Worm (Caenorhabditis elegans) whole organism, early embryonic: ENCODE results near the gene sahd-1.

Experiments used
- B0310.2 ChIP-seq: sonication (generic microtip); optimal IDR thresholded peaks from 2 replicates; lab custom pipeline; 2016; ENCODE audit warnings: mild to moderate bottlenecking, missing genetic modification characterization, missing compliant biosample characterization
- F13C5.2 ChIP-seq: sonication (generic microtip); optimal IDR thresholded peaks from 2 replicates; lab custom pipeline; 2017; ENCODE audit warnings: mild to moderate bottlenecking, missing genetic modification characterization, inconsistent platforms, missing compliant biosample characterization
- aly-1 ChIP-seq: sonication (generic microtip); optimal IDR thresholded peaks from 2 replicates; lab custom pipeline; 2016; ENCODE audit warnings: missing genetic modification characterization, missing compliant biosample characterization
- ama-1 ChIP-seq: fragments of 150-350 bp; optimal IDR thresholded peaks from 2 replicates; lab custom pipeline; 2014
- ceh-13 ChIP-seq: fragments of 200-800 bp; sonication (Bioruptor generic); optimal IDR thresholded peaks from 2 replicates; lab custom pipeline; 2018; ENCODE audit warnings: mild to moderate bottlenecking, missing genetic modification characterization, missing compliant biosample characterization
- ceh-36 ChIP-seq: sonication (generic microtip); optimal IDR thresholded peaks from 2 replicates; lab custom pipeline; 2016; ENCODE audit warnings: missing genetic modification characterization, inconsistent platforms, missing compliant biosample characterization
- ets-7 ChIP-seq: sonication (generic microtip); optimal IDR thresholded peaks from 2 replicates; lab custom pipeline; 2016; ENCODE audit warnings: missing genotype, missing genetic modification characterization, missing compliant biosample characterization
- flt-1 ChIP-seq: fragments of 200-800 bp; sonication (Bioruptor generic); IDR thresholded peaks from 2 replicates; pipeline ENCODE4 v1.3.6; 2022; ENCODE audit warnings: missing genetic modification characterization, missing compliant biosample characterization
- hmbx-1 ChIP-seq: sonication (generic microtip); optimal IDR thresholded peaks from 2 replicates; lab custom pipeline; 2016; ENCODE audit warnings: mild to moderate bottlenecking, missing genetic modification characterization, missing compliant biosample characterization
- hmg-4 ChIP-seq: fragments of 200-800 bp; sonication (Bioruptor generic); optimal IDR thresholded peaks from 2 replicates; lab custom pipeline; 2018; ENCODE audit warnings: mild to moderate bottlenecking, missing genetic modification characterization, missing compliant biosample characterization
- hnd-1 ChIP-seq: sonication (generic microtip); optimal IDR thresholded peaks from 2 replicates; lab custom pipeline; 2016; ENCODE audit warnings: missing genetic modification characterization, missing compliant biosample characterization
- pes-1 ChIP-seq: fragments of 200-800 bp; sonication (Bioruptor generic); IDR thresholded peaks from 2 replicates; pipeline ENCODE4 v1.3.6; 2022; ENCODE audit warnings: missing genetic modification reagents, missing genetic modification characterization, missing compliant biosample characterization
- scrt-1 ChIP-seq: fragments of 200-800 bp; sonication (Bioruptor generic); IDR thresholded peaks from 2 replicates; pipeline ENCODE4 v1.3.6; 2022; ENCODE audit warnings: missing genetic modification characterization, missing compliant biosample characterization
- sea-1 ChIP-seq: fragments of 200-800 bp; sonication (Bioruptor generic); conservative IDR thresholded peaks from 2 replicates; pipeline ENCODE4 v1.3.6; 2022; ENCODE audit warnings: missing genetic modification characterization, missing compliant biosample characterization
- tbx-11 ChIP-seq: fragments of 200-800 bp; sonication (Bioruptor generic); IDR thresholded peaks from 2 replicates; pipeline ENCODE4 v1.3.6; 2022; ENCODE audit warnings: missing genetic modification characterization, missing compliant biosample characterization
- tbx-37 ChIP-seq: fragments of 200-800 bp; sonication (Bioruptor generic); conservative IDR thresholded peaks from 2 replicates; pipeline ENCODE4 v1.3.6; 2022; ENCODE audit warnings: missing genetic modification reagents, missing genetic modification characterization, missing compliant biosample characterization
- tra-4 ChIP-seq: sonication (generic microtip); optimal IDR thresholded peaks from 2 replicates; lab custom pipeline; 2017; ENCODE audit warnings: missing genetic modification characterization, missing compliant biosample characterization

sahd-1 gene

ce11 chrII:5498156-5498739 is 16.5 kb downstream of the sahd-1 start, which contains the start of the genes suex-1 and F12A10.9:
TSS of gene suex-1 (minus strand) at chrII:5498256.
TSS of gene F12A10.9 (plus strand) at chrII:5498689.
- TF ChIP-seq scrt-1, result no peak
- no peak for TF ChIP-seq ceh-13 (GFP tag; lab: Kevin White, UChicago)
- TF ChIP-seq ceh-36 (tag; lab: Kevin White, UChicago), result no peak
- TF ChIP-seq hmbx-1, result no peak
- TF ChIP-seq hnd-1 (tag; lab: Kevin White, UChicago), result no peak
- TF ChIP-seq B0310.2 (tag; lab: Kevin White, UChicago), result no peak
- no peak for TF ChIP-seq flt-1 (GFP tag; lab: Robert Waterston, UW)
- no peak for TF ChIP-seq tra-4 (tag; lab: Kevin White, UChicago)
- TF ChIP-seq sea-1, result no peak
- no peak for TF ChIP-seq ama-1 (lab: Kevin White, UChicago)
- TF ChIP-seq hmg-4 (GFP tag; lab: Kevin White, UChicago), result no peak
- TF ChIP-seq tbx-11 (GFP tag; lab: Robert Waterston, UW), result no peak

- TF ChIP-seq tbx-11 (GFP tag; lab: Robert Waterston, UW) (no peak), flt-1 (GFP tag; lab: Robert Waterston, UW) (no peak), hmbx-1 (no peak), F13C5.2 (tag; lab: Kevin White, UChicago) (no peak), ceh-36 (tag; lab: Kevin White, UChicago) (no peak), aly-1 (tag; lab: Kevin White, UChicago) (no peak), hnd-1 (tag; lab: Kevin White, UChicago) (no peak), ama-1 (lab: Kevin White, UChicago) (no peak), sea-1 (no peak), scrt-1 (no peak), tra-4 (tag; lab: Kevin White, UChicago) (no peak), B0310.2 (tag; lab: Kevin White, UChicago) (no peak), ceh-13 (GFP tag; lab: Kevin White, UChicago) (no peak), tbx-37 (GFP tag; lab: Robert Waterston, UW) (no peak), hmg-4 (GFP tag; lab: Kevin White, UChicago) (no peak)
Measured at ce11 chrII:5497541-5497940, 17.2 kb downstream of the sahd-1 start.

DNA sequence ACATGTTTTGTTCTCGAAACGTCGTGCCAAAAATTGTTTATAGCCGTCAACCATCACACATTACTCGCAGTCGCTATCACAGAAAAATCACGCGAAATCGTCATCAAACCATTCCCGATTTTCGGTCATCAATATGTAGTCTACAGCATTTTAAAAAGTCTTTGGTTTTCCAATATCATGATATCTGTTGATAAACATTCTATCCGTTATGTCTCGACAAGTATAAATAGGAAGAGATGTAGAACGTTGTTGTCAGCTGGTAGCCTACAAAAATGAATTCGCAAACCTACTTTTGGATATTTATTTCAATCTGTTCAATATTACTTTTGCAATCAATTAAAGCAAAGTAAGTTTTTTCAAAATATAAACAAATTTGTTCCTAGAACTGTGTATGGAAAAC is 18.4 kb downstream of the sahd-1 start, which contains the start of gene F12A10.1:
F12A10.1 (plus strand) TSS at position 166 of the 400 bp plus-strand sequence.
- TF ChIP-seq flt-1 (GFP tag; lab: Robert Waterston, UW), result no peak
- TF ChIP-seq tbx-11 (GFP tag; lab: Robert Waterston, UW), result no peak
- no peak for TF ChIP-seq hmbx-1
- no peak for TF ChIP-seq hmg-4 (GFP tag; lab: Kevin White, UChicago)
- TF ChIP-seq ceh-13 (GFP tag; lab: Kevin White, UChicago), result no peak
- no peak for TF ChIP-seq ama-1 (lab: Kevin White, UChicago)

DNA sequence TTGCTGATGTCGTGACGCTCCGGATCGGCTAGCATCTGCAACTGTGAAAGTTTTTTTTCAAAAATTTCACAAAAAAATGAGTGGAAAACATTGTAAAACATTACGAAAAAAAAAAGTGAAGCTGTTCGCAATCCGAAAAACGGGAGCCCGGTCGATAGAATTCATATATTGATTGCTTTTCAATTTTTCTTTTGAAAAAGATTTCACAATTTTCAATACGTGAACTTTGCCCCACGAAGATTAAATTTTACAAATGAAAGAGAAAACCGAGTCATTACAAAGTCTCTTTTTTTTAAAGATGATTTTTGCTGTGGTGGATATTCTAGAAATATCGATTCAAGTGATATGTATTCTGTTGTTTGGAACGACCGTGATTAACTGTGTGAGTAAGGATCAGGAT is 20.3 kb downstream of the sahd-1 start, which contains the start of gene F12A10.6:
F12A10.6 (minus strand) TSS at position 101 of the 400 bp plus-strand sequence.
- TF ChIP-seq aly-1 (tag; lab: Kevin White, UChicago), result no peak
- TF ChIP-seq tbx-11 (GFP tag; lab: Robert Waterston, UW), result no peak
- no peak for TF ChIP-seq pes-1
- no peak for TF ChIP-seq ceh-13 (GFP tag; lab: Kevin White, UChicago)
- no peak for TF ChIP-seq scrt-1
- no peak for TF ChIP-seq tbx-37 (GFP tag; lab: Robert Waterston, UW)
- no peak for TF ChIP-seq F13C5.2 (tag; lab: Kevin White, UChicago)
- no peak for TF ChIP-seq hmbx-1
- TF ChIP-seq hmg-4 (GFP tag; lab: Kevin White, UChicago), result no peak
- TF ChIP-seq B0310.2 (tag; lab: Kevin White, UChicago), result no peak
- TF ChIP-seq sea-1, result no peak
- TF ChIP-seq hnd-1 (tag; lab: Kevin White, UChicago), result no peak
- TF ChIP-seq ceh-36 (tag; lab: Kevin White, UChicago), result no peak
- no peak for TF ChIP-seq flt-1 (GFP tag; lab: Robert Waterston, UW)
- no peak for TF ChIP-seq ama-1 (lab: Kevin White, UChicago)
- TF ChIP-seq ets-7 (tag; lab: Kevin White, UChicago), result no peak
- TF ChIP-seq tra-4 (tag; lab: Kevin White, UChicago), result no peak

DNA sequence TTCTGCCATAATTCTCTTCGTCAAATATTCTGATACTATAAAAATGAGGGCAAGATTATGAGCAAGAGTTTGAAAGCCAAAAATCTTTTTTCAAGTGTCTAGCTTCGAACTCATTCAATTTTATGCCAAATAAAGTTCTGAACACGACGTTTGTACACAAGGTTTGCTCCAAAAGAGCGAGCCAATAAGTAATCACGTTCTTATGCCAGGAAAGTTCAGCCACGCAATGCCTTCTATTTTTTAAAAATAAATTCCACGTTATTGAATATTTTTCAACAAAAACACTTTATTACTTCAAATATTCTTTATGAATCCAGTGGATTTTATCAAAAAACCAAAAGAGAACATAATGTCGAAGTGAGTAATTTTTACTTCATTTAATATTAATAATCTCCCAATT is 26.9 kb downstream of the sahd-1 start, which contains the start of gene nep-5:
nep-5 (plus strand) TSS at position 301 of the 400 bp plus-strand sequence.
- TF ChIP-seq ets-7 (tag; lab: Kevin White, UChicago), result no peak

DNA sequence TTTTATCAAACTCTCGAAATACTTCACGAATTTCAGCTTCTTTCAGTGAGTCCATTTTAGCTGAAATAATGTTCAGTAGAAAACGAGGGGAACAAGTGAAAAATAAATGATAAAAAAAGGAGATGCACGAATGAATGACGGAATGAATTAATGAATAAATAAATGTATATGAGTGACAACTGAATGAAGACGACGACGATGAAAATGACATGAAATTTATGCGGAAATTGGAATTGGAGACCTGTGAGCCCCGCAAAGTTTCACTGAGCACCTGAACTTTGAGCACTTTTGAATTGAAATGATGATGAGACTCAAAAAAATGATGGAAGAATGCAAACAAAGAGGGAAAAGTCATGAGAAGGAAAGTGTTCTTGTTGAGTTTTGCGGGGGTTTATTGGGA is 32.8 kb downstream of the sahd-1 start, which contains the start of gene cal-8:
cal-8 (minus strand) TSS at position 60 of the 400 bp plus-strand sequence.
- TF ChIP-seq B0310.2 (tag; lab: Kevin White, UChicago) (no peak), ets-7 (tag; lab: Kevin White, UChicago) (no peak), pes-1 (no peak), tbx-11 (GFP tag; lab: Robert Waterston, UW) (no peak), tra-4 (tag; lab: Kevin White, UChicago) (no peak), tbx-37 (GFP tag; lab: Robert Waterston, UW) (no peak), ama-1 (lab: Kevin White, UChicago) (no peak), sea-1 (no peak), hmg-4 (GFP tag; lab: Kevin White, UChicago) (no peak), hmbx-1 (no peak), F13C5.2 (tag; lab: Kevin White, UChicago) (no peak), scrt-1 (no peak), ceh-13 (GFP tag; lab: Kevin White, UChicago) (no peak), ceh-36 (tag; lab: Kevin White, UChicago) (no peak), flt-1 (GFP tag; lab: Robert Waterston, UW) (no peak), hnd-1 (tag; lab: Kevin White, UChicago) (no peak)

DNA sequence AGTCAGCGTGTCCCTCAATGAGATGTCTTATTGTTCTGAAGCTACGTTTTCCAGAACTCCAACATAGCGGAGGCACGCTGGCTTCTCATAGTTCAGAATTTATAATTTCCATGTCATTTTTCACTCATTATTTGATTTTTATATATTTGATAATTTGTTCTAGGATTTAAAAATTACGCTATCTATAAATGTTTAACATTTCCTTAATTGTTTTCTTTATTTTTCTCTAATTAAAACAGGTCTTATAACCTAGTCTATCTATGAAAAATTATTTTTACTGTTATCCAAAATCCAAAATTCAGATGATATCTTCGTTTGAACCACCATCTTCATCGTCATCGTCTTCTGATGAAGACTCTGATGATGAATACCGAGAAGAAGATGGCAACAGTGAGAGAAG is 36.4 kb downstream of the sahd-1 start, which contains the start of gene F56D1.1:
F56D1.1 (plus strand) TSS at position 301 of the 400 bp plus-strand sequence.
- TF ChIP-seq ama-1 (lab: Kevin White, UChicago) (no peak), tbx-37 (GFP tag; lab: Robert Waterston, UW) (no peak), ets-7 (tag; lab: Kevin White, UChicago) (no peak), B0310.2 (tag; lab: Kevin White, UChicago) (no peak), sea-1 (no peak), scrt-1 (no peak), flt-1 (GFP tag; lab: Robert Waterston, UW) (no peak), pes-1 (no peak), aly-1 (tag; lab: Kevin White, UChicago) (no peak), hmbx-1 (no peak), tra-4 (tag; lab: Kevin White, UChicago) (no peak), hnd-1 (tag; lab: Kevin White, UChicago) (no peak), F13C5.2 (tag; lab: Kevin White, UChicago) (no peak)
